Fruit fly (Drosophila melanogaster) Kc167 (cell line): ENCODE measurements around the gene Gcn2.

Experiments used
- Myc ChIP-seq: fragments of >200 bp; optimal IDR thresholded peaks from 2 replicates; lab custom pipeline; 2017; ENCODE audit warnings: missing external identifiers
- Sin3A ChIP-seq: fragments of >200 bp; optimal IDR thresholded peaks from 2 replicates; lab custom pipeline; 2018; ENCODE audit warnings: missing external identifiers
- h ChIP-seq: fragments of >200 bp; optimal IDR thresholded peaks from 3 replicates; lab custom pipeline; 2018; ENCODE audit warnings: missing external identifiers
- insv ChIP-seq: fragments of >200 bp; optimal IDR thresholded peaks from 3 replicates; lab custom pipeline; 2018; ENCODE audit warnings: missing external identifiers
- psq ChIP-seq: fragments of >200 bp; optimal IDR thresholded peaks from 2 replicates; lab custom pipeline; 2017; ENCODE audit warnings: missing external identifiers
- ttk ChIP-seq: sonication (Bioruptor generic); optimal IDR thresholded peaks from 2 replicates; lab custom pipeline; 2017; ENCODE audit warnings: missing external identifiers

Gcn2 gene

DNA sequence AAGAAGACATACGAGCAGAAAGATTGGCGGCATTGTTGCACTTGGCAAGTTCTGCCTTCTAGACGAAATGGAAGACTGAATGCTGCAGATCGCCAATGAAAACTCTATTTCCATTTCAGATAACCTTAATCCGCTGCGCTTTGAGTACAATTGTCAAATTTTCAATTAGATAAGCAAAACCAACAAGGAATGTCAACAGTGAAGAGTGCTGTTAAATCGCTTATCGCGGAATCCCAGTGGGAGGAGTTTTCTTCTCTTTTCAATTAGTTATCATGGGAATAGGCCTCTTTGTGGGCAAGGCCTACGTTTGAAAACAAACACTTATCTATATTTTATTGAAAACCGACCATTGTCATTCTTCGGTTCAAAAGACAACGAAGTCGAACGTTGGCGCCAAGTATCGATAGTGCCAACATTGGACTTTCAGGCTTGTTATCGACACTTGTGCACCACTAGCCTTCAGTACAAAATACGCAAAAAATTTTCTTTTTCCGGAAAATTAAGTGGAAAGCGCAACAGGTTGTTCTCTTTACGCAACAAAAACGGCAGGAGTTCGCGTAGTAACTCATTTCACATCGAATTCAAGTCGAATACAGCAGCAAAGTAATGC, at the start of gene Gcn2, which contains the start of gene Ugt35D1:
TSS of gene Gcn2 (plus strand) at position 439 of the 610 bp plus-strand sequence.
TSS of gene Ugt35D1 (minus strand) at position 83 of the 610 bp plus-strand sequence.
- TF ChIP-seq Myc (no peak), ttk (lab: Kevin White, UChicago) (no peak), psq (lab: Kevin White, UChicago) (no peak), h (lab: Kevin White, UChicago) (no peak), Sin3A (lab: Kevin White, UChicago) (no peak), insv (lab: Kevin White, UChicago) (no peak)

DNA sequence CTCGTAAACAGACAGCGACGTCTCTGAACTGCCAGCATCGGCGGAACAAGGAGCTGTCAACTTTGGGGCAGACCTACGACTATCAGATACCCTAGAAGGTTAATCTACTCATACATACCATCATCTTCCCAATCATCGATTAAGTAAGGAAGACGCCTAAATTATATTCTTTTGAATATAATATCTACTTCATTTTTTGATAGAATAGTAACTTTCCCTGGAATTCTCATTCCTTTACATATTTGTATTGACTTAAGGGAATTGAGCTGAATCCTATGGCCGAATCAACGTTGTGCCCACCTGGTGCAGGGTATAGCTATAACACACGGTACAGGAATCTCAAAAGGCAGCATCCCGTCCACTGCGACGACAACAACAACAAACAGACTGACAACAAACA, 48.8 kb upstream of the Gcn2 start:
- TF ChIP-seq insv (lab: Kevin White, UChicago) (no peak), Sin3A (lab: Kevin White, UChicago) (no peak), h (lab: Kevin White, UChicago) (no peak), ttk (lab: Kevin White, UChicago) (no peak), Myc (no peak), psq (lab: Kevin White, UChicago) (no peak)

DNA sequence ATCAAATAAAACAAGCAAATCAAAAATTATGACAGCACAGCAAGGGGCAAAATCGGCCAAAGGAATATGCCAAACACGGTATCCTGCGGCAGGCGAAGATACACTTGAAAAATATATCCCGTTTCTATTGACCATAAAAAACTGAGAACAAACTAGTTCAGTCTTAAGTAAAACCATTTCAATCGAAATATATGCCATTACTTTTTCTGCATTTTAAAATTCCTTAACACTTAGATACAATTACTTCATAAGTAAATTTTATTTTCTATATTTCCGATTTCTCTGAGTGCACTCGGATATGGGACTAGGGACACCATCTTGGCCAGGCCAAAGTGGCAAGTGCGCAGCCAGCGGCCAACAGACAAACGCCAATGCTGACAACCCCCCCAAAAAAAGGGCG, 31.8 kb upstream of the Gcn2 start:
- no peak for TF ChIP-seq insv (lab: Kevin White, UChicago)
- no peak for TF ChIP-seq Myc
- TF ChIP-seq ttk (lab: Kevin White, UChicago), result no peak
- TF ChIP-seq Sin3A (lab: Kevin White, UChicago), result no peak
- TF ChIP-seq psq (lab: Kevin White, UChicago), result no peak

DNA sequence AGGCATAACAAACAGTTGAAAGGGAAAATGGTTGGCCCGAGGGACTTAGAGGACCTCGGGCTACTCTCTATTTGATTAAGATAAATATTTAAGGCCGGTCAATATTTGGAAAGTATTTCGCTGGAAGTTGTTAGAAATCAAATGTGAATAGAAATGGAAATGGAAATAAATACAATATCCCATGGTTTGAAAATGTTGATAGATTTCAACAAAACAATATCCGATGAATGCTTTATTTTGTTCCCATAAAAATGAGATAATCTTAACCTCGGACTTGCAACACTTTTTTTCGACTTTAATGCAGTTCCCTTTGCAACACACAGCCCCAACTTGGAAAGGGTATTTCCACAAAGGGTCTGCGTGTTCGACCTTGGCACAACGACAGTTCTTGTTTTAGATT, 26.4 kb upstream of the Gcn2 start:
- TF ChIP-seq h (lab: Kevin White, UChicago), result no peak
- no peak for TF ChIP-seq insv (lab: Kevin White, UChicago)
- no peak for TF ChIP-seq psq (lab: Kevin White, UChicago)
- TF ChIP-seq Myc, result no peak
- TF ChIP-seq ttk (lab: Kevin White, UChicago), result no peak
- no peak for TF ChIP-seq Sin3A (lab: Kevin White, UChicago)

DNA sequence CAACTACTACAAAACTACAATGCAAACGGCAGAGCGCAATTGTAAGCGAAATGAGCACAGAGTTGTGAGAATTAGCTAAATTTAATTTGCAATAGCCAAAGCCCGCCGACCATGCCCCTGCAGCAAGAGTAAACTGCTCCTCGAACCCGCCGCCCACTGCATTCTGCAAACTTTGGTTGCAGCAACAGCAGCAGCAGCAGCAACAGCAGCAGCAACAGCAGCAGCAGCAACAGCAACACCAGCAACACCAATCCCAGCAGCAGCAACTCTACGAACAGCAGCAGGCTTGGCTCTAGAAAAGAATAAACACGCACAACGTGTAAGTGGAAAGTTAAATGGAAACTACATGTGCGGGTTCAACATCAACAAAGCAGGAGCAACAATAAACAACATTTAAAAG, 25.3 kb upstream of the Gcn2 start:
- no peak for TF ChIP-seq Sin3A (lab: Kevin White, UChicago)
- no peak for TF ChIP-seq ttk (lab: Kevin White, UChicago)
- no peak for TF ChIP-seq insv (lab: Kevin White, UChicago)
- no peak for TF ChIP-seq psq (lab: Kevin White, UChicago)
- no peak for TF ChIP-seq h (lab: Kevin White, UChicago)
- no peak for TF ChIP-seq Myc

DNA sequence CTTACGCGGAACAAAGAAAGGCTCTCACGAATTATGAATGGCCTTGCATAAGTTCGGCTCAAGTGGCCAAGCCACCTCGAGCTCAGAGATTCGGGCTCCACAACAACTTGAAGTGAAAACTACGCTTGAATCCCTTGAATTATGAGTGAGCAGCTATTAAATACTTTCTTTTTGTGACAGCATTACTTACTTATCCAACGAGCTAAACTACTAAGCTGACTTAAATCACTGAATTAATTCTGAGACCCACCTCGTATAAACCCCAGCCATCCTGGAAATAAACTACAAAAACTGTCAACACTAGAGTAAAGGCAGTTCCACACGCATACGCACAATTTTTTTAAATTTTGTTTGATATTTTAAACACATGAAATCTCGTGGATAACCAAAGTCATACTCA, 23.3 kb upstream of the Gcn2 start, which contains the start of gene gskt:
TSS of gene gskt (plus strand) at position 301 of the 400 bp plus-strand sequence.
- TF ChIP-seq Myc (no peak), h (lab: Kevin White, UChicago) (no peak), Sin3A (lab: Kevin White, UChicago) (no peak), ttk (lab: Kevin White, UChicago) (no peak), insv (lab: Kevin White, UChicago) (no peak), psq (lab: Kevin White, UChicago) (no peak)

DNA sequence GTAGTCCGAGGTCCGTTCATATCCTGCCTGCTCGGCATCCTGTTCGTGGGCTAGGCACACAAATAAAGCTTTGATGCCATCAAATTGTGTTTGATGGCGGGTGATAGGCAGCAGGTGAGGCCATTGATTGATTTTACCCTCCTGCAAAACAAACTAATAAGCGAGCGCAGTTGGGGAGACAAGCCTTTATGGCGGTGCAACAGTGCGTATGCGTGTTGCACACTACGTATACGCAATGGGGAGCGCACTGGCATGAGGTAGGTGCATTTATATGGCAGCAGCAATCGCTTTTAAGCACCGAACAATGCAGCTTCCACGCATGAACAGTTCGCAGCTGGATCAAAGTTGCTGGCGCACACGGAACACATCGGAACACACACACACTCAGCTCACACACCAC, 15.0 kb upstream of the Gcn2 start:
- TF ChIP-seq Sin3A (lab: Kevin White, UChicago) (no peak), psq (lab: Kevin White, UChicago) (no peak), ttk (lab: Kevin White, UChicago) (no peak), Myc (no peak), insv (lab: Kevin White, UChicago) (no peak), h (lab: Kevin White, UChicago) (no peak)

DNA sequence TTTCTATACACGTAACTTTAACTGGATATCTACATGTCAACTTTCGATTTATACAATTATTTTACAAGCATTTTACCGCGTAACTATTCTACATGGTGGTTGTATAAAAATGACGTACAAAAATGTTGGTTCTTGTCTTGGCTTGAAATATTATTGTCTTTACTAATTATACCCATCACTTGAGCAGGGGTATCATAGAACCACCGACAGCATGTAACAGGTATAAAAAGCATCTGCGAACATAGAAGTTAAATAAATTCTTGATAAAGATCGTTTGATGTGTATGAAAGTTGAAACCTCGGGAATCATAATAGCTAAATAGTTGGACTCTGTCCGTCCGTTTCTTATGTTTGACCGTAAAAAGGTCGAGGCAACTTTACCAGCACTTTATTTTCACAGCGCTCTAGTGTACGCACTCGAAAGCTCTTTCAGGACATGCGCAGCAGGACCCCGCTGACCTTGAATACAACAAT, 14.2 kb upstream of the Gcn2 start:
- TF ChIP-seq insv (lab: Kevin White, UChicago) (no peak), h (lab: Kevin White, UChicago) (no peak), psq (lab: Kevin White, UChicago) (no peak), ttk (lab: Kevin White, UChicago) (no peak), Myc (no peak), Sin3A (lab: Kevin White, UChicago) (no peak)

DNA sequence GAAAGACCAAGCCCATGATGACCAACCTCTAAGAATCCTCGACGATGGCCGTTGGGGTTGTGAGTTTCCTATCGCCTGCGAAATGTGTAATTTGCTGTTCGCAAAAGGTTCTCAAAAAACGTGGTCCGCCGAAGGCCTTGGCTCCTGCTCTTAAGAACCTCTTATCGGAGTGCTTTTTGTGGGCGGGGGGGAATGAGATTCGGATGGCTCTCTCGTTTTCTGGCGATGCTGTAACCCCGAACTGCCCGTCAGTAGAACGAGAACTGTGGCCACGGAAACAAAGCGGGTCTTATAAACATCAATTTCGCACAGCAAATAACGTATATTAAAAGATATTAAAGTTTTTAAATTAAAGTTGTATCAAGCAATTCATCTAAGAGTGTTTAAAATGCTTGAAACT, 13.6 kb upstream of the Gcn2 start, which contains the start of gene CG1607:
TSS of gene CG1607 (plus strand) at position 249 of the 400 bp plus-strand sequence.
- no peak for TF ChIP-seq Myc
- TF ChIP-seq h (lab: Kevin White, UChicago), result no peak
- no peak for TF ChIP-seq psq (lab: Kevin White, UChicago)
- TF ChIP-seq Sin3A (lab: Kevin White, UChicago), result no peak
- no peak for TF ChIP-seq insv (lab: Kevin White, UChicago)
- TF ChIP-seq ttk (lab: Kevin White, UChicago), result no peak

DNA sequence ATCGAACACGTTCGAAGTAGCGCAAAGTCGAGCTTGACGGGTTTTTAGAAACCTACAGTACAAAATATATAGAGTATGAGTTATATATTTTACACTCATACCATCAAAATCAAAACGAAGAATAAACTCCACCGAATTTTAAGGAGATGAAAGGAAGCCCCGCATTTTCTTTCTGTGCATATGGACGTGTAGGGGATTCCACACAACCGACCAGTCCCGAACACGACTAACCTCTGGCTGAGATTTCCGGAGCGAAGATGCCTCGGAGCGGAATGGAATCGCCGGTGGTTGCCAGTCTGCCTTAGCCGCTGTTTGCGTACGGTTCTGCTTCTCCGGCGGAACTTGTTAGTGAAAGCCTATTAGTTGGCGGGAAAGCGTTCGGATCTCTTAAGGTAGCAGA, 11.4 kb upstream of the Gcn2 start:
- no peak for TF ChIP-seq insv (lab: Kevin White, UChicago)
- TF ChIP-seq Myc, result no peak
- TF ChIP-seq psq (lab: Kevin White, UChicago), result no peak
- no peak for TF ChIP-seq ttk (lab: Kevin White, UChicago)
- TF ChIP-seq h (lab: Kevin White, UChicago), result no peak
- no peak for TF ChIP-seq Sin3A (lab: Kevin White, UChicago)

DNA sequence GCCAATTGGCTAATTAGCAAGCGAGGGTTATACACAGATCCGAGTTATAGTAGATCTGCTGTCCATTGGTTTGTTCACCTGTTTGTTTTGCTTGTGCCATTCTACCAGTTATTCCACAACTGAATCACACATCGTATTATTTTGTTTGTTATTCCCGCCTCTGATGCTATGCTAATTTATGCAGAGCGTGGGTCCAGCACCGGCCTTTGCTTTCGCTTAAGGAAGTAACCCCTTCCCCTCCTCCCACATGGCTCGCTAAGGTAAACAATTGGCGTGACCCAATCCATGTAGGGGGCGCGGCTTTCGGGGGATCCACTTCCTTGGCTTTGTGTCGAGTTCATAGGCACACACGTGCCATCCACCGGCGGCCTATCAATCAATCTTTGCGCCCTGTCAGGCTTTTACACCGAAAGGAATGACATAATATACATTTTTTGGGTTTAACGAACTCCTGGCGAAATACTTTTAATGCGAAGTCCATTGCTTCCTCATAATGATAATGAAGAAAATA, 9.6 kb upstream of the Gcn2 start:
- TF ChIP-seq Myc, result no peak
- TF ChIP-seq insv (lab: Kevin White, UChicago), result no peak
- no peak for TF ChIP-seq ttk (lab: Kevin White, UChicago)
- no peak for TF ChIP-seq psq (lab: Kevin White, UChicago)
- no peak for TF ChIP-seq h (lab: Kevin White, UChicago)

DNA sequence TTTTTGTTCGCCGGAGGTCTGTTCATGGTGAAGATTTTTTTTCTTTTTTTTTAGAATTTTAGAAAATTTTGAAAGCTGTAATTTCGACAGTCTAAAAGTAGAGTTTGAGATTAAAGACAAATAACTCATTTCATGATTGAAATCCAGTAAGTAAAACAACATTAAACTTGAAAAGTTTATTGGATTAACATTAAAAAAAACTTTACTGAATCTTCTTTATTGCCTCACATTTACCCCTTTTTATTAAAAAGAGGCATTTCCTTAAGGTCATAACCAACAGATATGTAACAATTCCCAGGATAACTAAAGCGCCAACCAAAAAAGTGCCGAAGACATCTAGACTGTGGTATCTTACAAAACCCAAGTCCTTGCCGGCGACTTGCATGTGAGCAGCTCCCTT, 2.0 kb upstream of the Gcn2 start, which contains the start of gene CG31204:
TSS of gene CG31204 (minus strand) at position 101 of the 400 bp plus-strand sequence.
- TF ChIP-seq psq (lab: Kevin White, UChicago) (no peak), Myc (no peak), ttk (lab: Kevin White, UChicago) (no peak), Sin3A (lab: Kevin White, UChicago) (no peak), insv (lab: Kevin White, UChicago) (no peak), h (lab: Kevin White, UChicago) (no peak)
